Worm (Caenorhabditis elegans): ENCODE measurements around the gene cdk-4.

Gene cdk-4

ce11 chrX:13561954-13562353 lies 43.2 kb upstream of the cdk-4 start:
- no peak for TF ChIP-seq pqm-1 (tag; optimal IDR thresholded peaks at IDR 0.05)
- TF ChIP-seq tag-97 (GFP tag; IDR thresholded peaks at IDR 0.05): no peak
- no peak for TF ChIP-seq mxl-2 (GFP tag; conservative IDR thresholded peaks at IDR 0.05)
- no peak for TF ChIP-seq aly-2 (tag; optimal IDR thresholded peaks at IDR 0.05)
- no peak for TF ChIP-seq nhr-6 (tag; optimal IDR thresholded peaks at IDR 0.05)
- no peak for TF ChIP-seq attf-4 (tag; optimal IDR thresholded peaks at IDR 0.05)
- no peak for TF ChIP-seq gei-8 (GFP tag; optimal IDR thresholded peaks at IDR 0.05)
- TF ChIP-seq fkh-10 (GFP tag; optimal IDR thresholded peaks at IDR 0.05): no peak
- no peak for TF ChIP-seq fos-1 (tag; optimal IDR thresholded peaks at IDR 0.05)
- TF ChIP-seq mdl-1 (tag; optimal IDR thresholded peaks at IDR 0.05): no peak

- no peak for TF ChIP-seq nhr-11 (tag; optimal IDR thresholded peaks at IDR 0.05)
- TF ChIP-seq nhr-48 (tag; optimal IDR thresholded peaks at IDR 0.05): no peak
- no peak for TF ChIP-seq ama-1 (optimal IDR thresholded peaks at IDR 0.05)
- TF ChIP-seq nhr-42 (GFP tag; IDR thresholded peaks at IDR 0.05): no peak
- peak; percentile 17; the same call in 1 of the 2 replicates for TF ChIP-seq set-16 (GFP tag; IDR thresholded peaks at IDR 0.05)
- TF ChIP-seq tra-1 (GFP tag; IDR thresholded peaks at IDR 0.05): peak; percentile 45; the same call in 1 of the 2 replicates
- no peak for TF ChIP-seq daf-16 (GFP tag; optimal IDR thresholded peaks at IDR 0.05)
- no peak for TF ChIP-seq daf-16 (tag; optimal IDR thresholded peaks at IDR 0.05)
- TF ChIP-seq F49E8.2 (tag; optimal IDR thresholded peaks at IDR 0.05; ENCODE audit: borderline replicate concordance): no peak
- no peak for TF ChIP-seq F37D6.2 (tag; optimal IDR thresholded peaks at IDR 0.05)
- no peak for TF ChIP-seq jun-1 (tag; optimal IDR thresholded peaks at IDR 0.05)
- 0 out of 2 replicates have a peak, but pooled peaks have one; percentile 29 for TF ChIP-seq ctbp-1 (GFP tag; IDR thresholded peaks at IDR 0.05)
- no peak for TF ChIP-seq zfp-2 (tag; optimal IDR thresholded peaks at IDR 0.05)
- no peak for TF ChIP-seq dmd-6 (GFP tag; IDR thresholded peaks at IDR 0.05)
- peak; percentile 64 for TF ChIP-seq hlh-11 (tag; optimal IDR thresholded peaks at IDR 0.05)
- no peak for TF ChIP-seq aly-2 (tag; optimal IDR thresholded peaks at IDR 0.05)
- no peak for TF ChIP-seq gei-8 (GFP tag; optimal IDR thresholded peaks at IDR 0.05)
- no peak for TF ChIP-seq ces-1 (GFP tag; optimal IDR thresholded peaks at IDR 0.05)
- no peak for TF ChIP-seq aha-1 (tag)
- TF ChIP-seq egl-43 (GFP tag; IDR thresholded peaks at IDR 0.05): no peak
- TF ChIP-seq ceh-20 (GFP tag; IDR thresholded peaks at IDR 0.05): no peak
These were observed 40.0 kb upstream of the cdk-4 start for ce11 chrX:13558667-13559066.

ce11 chrX:13556066-13556465 lies 37.4 kb upstream of the cdk-4 start, which contains the start of gene glb-20:
Gene glb-20, minus strand, starts transcription at chrX:13556166.
- no peak for TF ChIP-seq hlh-11 (tag; optimal IDR thresholded peaks at IDR 0.05)
- no peak for TF ChIP-seq dmd-6 (GFP tag; IDR thresholded peaks at IDR 0.05)
- TF ChIP-seq nhr-237 (tag; optimal IDR thresholded peaks at IDR 0.05): no peak
- TF ChIP-seq snpc-1.2 (GFP tag; IDR thresholded peaks at IDR 0.05): no peak
- no peak for TF ChIP-seq ztf-11 (tag; optimal IDR thresholded peaks at IDR 0.05)
- no peak for TF ChIP-seq vab-7 (GFP tag; IDR thresholded peaks at IDR 0.05)
- TF ChIP-seq skn-1 (tag; optimal IDR thresholded peaks at IDR 0.05): no peak
- TF ChIP-seq pqm-1 (tag; optimal IDR thresholded peaks at IDR 0.05): no peak
- no peak for TF ChIP-seq nhr-102 (tag; optimal IDR thresholded peaks at IDR 0.05)
- no peak for TF ChIP-seq unc-130 (GFP tag; optimal IDR thresholded peaks at IDR 0.05)
- no peak for TF ChIP-seq nhr-11 (tag; optimal IDR thresholded peaks at IDR 0.05)
- TF ChIP-seq aly-2 (tag; optimal IDR thresholded peaks at IDR 0.05): no peak

ce11 chrX:13555098-13555497 lies 36.4 kb upstream of the cdk-4 start:
- TF ChIP-seq hlh-30 (tag; optimal IDR thresholded peaks at IDR 0.05; ENCODE audit: insufficient read depth) (no peak), egl-27 (tag; optimal IDR thresholded peaks at IDR 0.05) (no peak), dve-1 (tag; optimal IDR thresholded peaks at IDR 0.05; ENCODE audit: insufficient read depth) (no peak), ceh-62 (tag; optimal IDR thresholded peaks at IDR 0.05) (no peak), snpc-1.2 (GFP tag; IDR thresholded peaks at IDR 0.05) (no peak), unc-62 (GFP tag; optimal IDR thresholded peaks at IDR 0.05 in 1 of 2) (peak in 1 of 2 experiments; percentile 89), unc-62 (tag; optimal IDR thresholded peaks at IDR 0.05) (no peak), dpl-1 (GFP tag; optimal IDR thresholded peaks at IDR 0.05) (no peak), ceh-32 (tag; optimal IDR thresholded peaks at IDR 0.05; ENCODE audit: poor library complexity) (no peak), lim-7 (GFP tag; IDR thresholded peaks at IDR 0.05) (no peak), nhr-102 (tag; optimal IDR thresholded peaks at IDR 0.05) (no peak), nhr-25 (tag; optimal IDR thresholded peaks at IDR 0.05; ENCODE audit: borderline replicate concordance, insufficient read depth) (no peak), mxl-2 (GFP tag; conservative IDR thresholded peaks at IDR 0.05) (no peak), nhr-11 (tag; optimal IDR thresholded peaks at IDR 0.05) (peak; percentile 50)

All from whole organism, L4 larva.